Worm (Caenorhabditis elegans): ENCODE measurements around the gene F22B5.10.

ce11 chrII:8488123-8488522 is 21.1 kb downstream of the F22B5.10 start:
- TF ChIP-seq ztf-4 (tag; optimal IDR thresholded peaks at IDR 0.05), result no peak
- no peak for TF ChIP-seq gmeb-1 (tag; optimal IDR thresholded peaks at IDR 0.05)
- TF ChIP-seq fos-1 (tag; optimal IDR thresholded peaks at IDR 0.05), result no peak
- no peak for TF ChIP-seq ztf-11 (tag; optimal IDR thresholded peaks at IDR 0.05)
- TF ChIP-seq nhr-11 (tag; optimal IDR thresholded peaks at IDR 0.05), result no peak
- no peak for TF ChIP-seq ceh-82 (tag; optimal IDR thresholded peaks at IDR 0.05)
- TF ChIP-seq egl-27 (tag; optimal IDR thresholded peaks at IDR 0.05), result no peak
- no peak for TF ChIP-seq aly-2 (tag; optimal IDR thresholded peaks at IDR 0.05)
- no peak for TF ChIP-seq alr-1 (tag; optimal IDR thresholded peaks at IDR 0.05)

All from whole organism, L2 larva.